Fruit fly (Drosophila melanogaster) Kc167 (cell line): Measurements from ENCODE around the gene Fdh.

Experiments
- Myc ChIP-seq: fragments of >200 bp; optimal IDR thresholded peaks from 2 replicates; lab custom pipeline; 2017; ENCODE audit warnings: missing external identifiers
- Sin3A ChIP-seq: fragments of >200 bp; optimal IDR thresholded peaks from 2 replicates; lab custom pipeline; 2018; ENCODE audit warnings: missing external identifiers
- h ChIP-seq: fragments of >200 bp; optimal IDR thresholded peaks from 3 replicates; lab custom pipeline; 2018; ENCODE audit warnings: missing external identifiers
- insv ChIP-seq: fragments of >200 bp; optimal IDR thresholded peaks from 3 replicates; lab custom pipeline; 2018; ENCODE audit warnings: missing external identifiers
- psq ChIP-seq: fragments of >200 bp; optimal IDR thresholded peaks from 2 replicates; lab custom pipeline; 2017; ENCODE audit warnings: missing external identifiers
- ttk ChIP-seq: sonication (Bioruptor generic); optimal IDR thresholded peaks from 2 replicates; lab custom pipeline; 2017; ENCODE audit warnings: missing external identifiers

The Fdh gene

dm6 chr3R:10829746-10830145 lies 42.4 kb downstream of the Fdh start:
- TF ChIP-seq ttk (lab: Kevin White, UChicago) (no peak), psq (lab: Kevin White, UChicago) (no peak), insv (lab: Kevin White, UChicago) (no peak), Sin3A (lab: Kevin White, UChicago) (no peak), Myc (lab: Kevin White, UChicago) (no peak), h (lab: Kevin White, UChicago) (no peak)

DNA sequence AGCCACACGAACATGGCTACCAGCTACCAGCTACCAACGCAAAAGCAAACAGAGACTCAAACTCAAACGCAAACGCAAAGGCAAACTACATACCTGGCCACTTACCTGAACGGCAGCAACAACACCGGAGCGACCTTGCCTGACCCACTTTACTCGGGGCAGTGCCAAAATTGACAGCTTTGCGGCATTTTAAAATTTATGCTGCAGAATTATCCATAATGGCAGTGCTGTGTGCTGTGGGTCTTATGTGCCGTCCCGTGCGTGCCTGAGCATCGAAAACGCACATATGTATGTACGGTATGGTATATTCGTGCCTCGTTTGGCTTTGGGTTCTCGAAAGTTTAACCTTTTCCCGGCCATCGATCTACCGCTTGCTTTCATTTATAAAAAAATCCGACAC lies 43.5 kb downstream of the Fdh start:
- no peak for TF ChIP-seq Sin3A (lab: Kevin White, UChicago)
- TF ChIP-seq ttk (lab: Kevin White, UChicago) = no peak
- TF ChIP-seq psq (lab: Kevin White, UChicago) = no peak
- no peak for TF ChIP-seq Myc (lab: Kevin White, UChicago)
- TF ChIP-seq insv (lab: Kevin White, UChicago) = no peak
- TF ChIP-seq h (lab: Kevin White, UChicago) = no peak

dm6 chr3R:10826796-10827524 lies 45.2 kb downstream of the Fdh start, which contains the start of gene Cad86C:
Cad86C (plus strand) TSS chr3R:10827079.
- TF ChIP-seq ttk (lab: Kevin White, UChicago) (no peak), psq (lab: Kevin White, UChicago) (no peak), h (lab: Kevin White, UChicago) (no peak), Myc (lab: Kevin White, UChicago) (no peak), Sin3A (lab: Kevin White, UChicago) (no peak), insv (lab: Kevin White, UChicago) (no peak)
